Worm (Caenorhabditis elegans): ENCODE data around the gene clec-29.

Gene clec-29

ce11 chrV:16726915-16727314, 12.1 kb downstream of the clec-29 start, which contains the start of gene T25E12.14:
Gene T25E12.14 (plus strand): TSS chrV:16727215.
- TF ChIP-seq C08G9.2 (tag; optimal IDR thresholded peaks at IDR 0.05) (no peak), ceh-19 (GFP tag; optimal IDR thresholded peaks at IDR 0.05) (no peak), elt-2 (tag; optimal IDR thresholded peaks at IDR 0.05) (no peak)

- TF ChIP-seq K02D7.2 (tag; optimal IDR thresholded peaks at IDR 0.05) (no peak), ceh-14 (tag; optimal IDR thresholded peaks at IDR 0.05) (no peak), ceh-31 (tag; optimal IDR thresholded peaks at IDR 0.05) (no peak), lin-11 (tag; optimal IDR thresholded peaks at IDR 0.05) (no peak), tbx-7 (tag; optimal IDR thresholded peaks at IDR 0.05) (no peak), unc-86 (tag; optimal IDR thresholded peaks at IDR 0.05) (no peak), unc-42 (tag; optimal IDR thresholded peaks at IDR 0.05) (no peak), pha-4 (tag; optimal IDR thresholded peaks at IDR 0.05) (no peak), nhr-232 (tag; optimal IDR thresholded peaks at IDR 0.05) (no peak), fax-1 (tag; optimal IDR thresholded peaks at IDR 0.05) (no peak)
Observed at ce11 chrV:16725955-16726354, 13.0 kb downstream of the clec-29 start.

DNA sequence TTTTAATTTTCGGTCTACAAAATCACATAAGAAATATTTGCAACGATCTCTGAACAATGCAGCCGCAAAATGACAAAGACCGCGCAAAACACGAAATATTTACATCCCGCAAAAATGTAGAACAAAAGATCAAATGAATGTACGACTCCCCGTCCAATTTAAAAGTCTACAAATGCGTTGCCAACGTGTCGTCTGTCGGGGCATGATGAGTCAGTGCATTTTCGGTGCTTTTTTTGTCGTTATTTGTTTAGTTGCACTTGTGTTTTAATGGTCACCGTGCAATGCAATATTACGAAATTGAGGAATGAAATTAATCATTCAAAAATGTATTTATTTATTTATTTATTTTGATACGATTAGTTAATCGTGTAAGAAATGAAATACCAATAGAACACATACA, 14.4 kb downstream of the clec-29 start:
- TF ChIP-seq ceh-2 (tag; optimal IDR thresholded peaks at IDR 0.05), result no peak
- no peak for TF ChIP-seq dmd-4 (tag; optimal IDR thresholded peaks at IDR 0.05; ENCODE audit: borderline replicate concordance)
- TF ChIP-seq unc-86 (tag; optimal IDR thresholded peaks at IDR 0.05), result no peak
- no peak for TF ChIP-seq ceh-30 (tag; optimal IDR thresholded peaks at IDR 0.05)
- TF ChIP-seq zip-5 (tag; optimal IDR thresholded peaks at IDR 0.05), result no peak
- no peak for TF ChIP-seq hlh-13 (GFP tag; optimal IDR thresholded peaks at IDR 0.05)

DNA sequence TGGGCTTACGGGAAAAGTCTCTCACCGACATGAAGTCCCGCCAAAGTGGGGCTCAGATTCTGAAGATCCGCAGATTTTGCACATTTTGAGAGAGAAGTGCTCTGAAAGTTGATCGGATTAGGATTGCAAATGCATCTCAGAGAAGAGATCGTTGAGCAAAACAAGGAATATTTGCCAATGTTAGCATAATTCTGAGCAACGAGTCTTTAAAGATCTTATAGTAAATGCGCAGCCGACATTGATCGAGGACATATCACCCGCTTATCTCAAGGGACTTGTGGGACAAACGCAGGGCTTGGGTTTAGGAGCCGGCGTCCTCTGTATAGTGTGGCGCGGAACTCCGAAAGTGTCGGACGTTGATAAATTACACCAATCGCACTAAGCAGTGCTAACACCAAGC, 15.3 kb downstream of the clec-29 start, which contains the start of gene nhr-112:
Gene nhr-112, minus strand, starts transcription at position 101 of the 400 bp plus-strand sequence.
- TF ChIP-seq sox-2 (GFP tag; IDR thresholded peaks at IDR 0.05) (no peak), ceh-31 (tag; optimal IDR thresholded peaks at IDR 0.05) (no peak), npax-4 (tag; optimal IDR thresholded peaks at IDR 0.05) (no peak), ceh-45 (GFP tag; IDR thresholded peaks at IDR 0.05) (no peak), ceh-22 (tag; optimal IDR thresholded peaks at IDR 0.05) (no peak), syd-9 (tag; optimal IDR thresholded peaks at IDR 0.05) (no peak), nhr-11 (tag; optimal IDR thresholded peaks at IDR 0.05) (no peak), ets-4 (tag; optimal IDR thresholded peaks at IDR 0.05) (no peak), C38D4.7 (GFP tag; optimal IDR thresholded peaks at IDR 0.05) (no peak), sdc-2 (tag; optimal IDR thresholded peaks at IDR 0.05) (no peak), ceh-48 (tag; optimal IDR thresholded peaks at IDR 0.05) (no peak), hlh-13 (GFP tag; optimal IDR thresholded peaks at IDR 0.05) (no peak), hlh-6 (tag; optimal IDR thresholded peaks at IDR 0.05) (no peak), hlh-8 (tag; optimal IDR thresholded peaks at IDR 0.05) (no peak), pha-4 (tag; optimal IDR thresholded peaks at IDR 0.05) (no peak)

- no peak for TF ChIP-seq nhr-232 (tag; optimal IDR thresholded peaks at IDR 0.05)
- TF ChIP-seq fkh-6 (tag; optimal IDR thresholded peaks at IDR 0.05), result no peak
- no peak for TF ChIP-seq lin-11 (tag; optimal IDR thresholded peaks at IDR 0.05)
- no peak for TF ChIP-seq dmd-4 (tag; optimal IDR thresholded peaks at IDR 0.05; ENCODE audit: borderline replicate concordance)
- no peak for TF ChIP-seq ceh-24 (tag; optimal IDR thresholded peaks at IDR 0.05)
- no peak for TF ChIP-seq mec-3 (tag; optimal IDR thresholded peaks at IDR 0.05; ENCODE audit: borderline replicate concordance)
- no peak for TF ChIP-seq npax-4 (tag; optimal IDR thresholded peaks at IDR 0.05)
- no peak for TF ChIP-seq nhr-11 (tag; optimal IDR thresholded peaks at IDR 0.05)
Observed at ce11 chrV:16716574-16716973, 22.4 kb downstream of the clec-29 start, which contains the start of gene srh-137. Gene srh-137 (minus strand): TSS chrV:16716674.

DNA sequence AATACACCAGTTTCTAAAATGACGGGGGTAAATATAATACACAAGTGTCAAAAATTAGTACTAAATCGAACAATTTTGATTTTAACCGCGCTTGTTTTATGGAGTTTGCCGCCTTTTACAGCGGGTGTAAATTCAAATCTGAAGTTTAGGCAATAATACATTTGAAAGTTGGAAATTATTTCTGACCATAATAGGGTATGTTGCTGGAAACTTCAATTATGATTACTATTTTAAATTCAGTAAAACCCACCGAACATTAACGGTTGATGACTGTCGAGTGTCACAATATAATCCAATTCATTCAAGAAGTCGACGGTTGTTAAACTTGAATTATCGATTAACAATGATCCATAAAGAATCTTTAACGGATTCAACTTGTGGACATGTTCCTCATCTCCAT, 25.2 kb downstream of the clec-29 start:
- TF ChIP-seq pha-2 (tag; optimal IDR thresholded peaks at IDR 0.05), result no peak
- no peak for TF ChIP-seq ceh-9 (tag; optimal IDR thresholded peaks at IDR 0.05)
- TF ChIP-seq hlh-15 (tag; optimal IDR thresholded peaks at IDR 0.05), result no peak
- no peak for TF ChIP-seq fax-1 (tag; optimal IDR thresholded peaks at IDR 0.05)
- TF ChIP-seq hlh-30 (tag; optimal IDR thresholded peaks at IDR 0.05; ENCODE audit: insufficient read depth), result no peak
- no peak for TF ChIP-seq C38D4.7 (GFP tag; optimal IDR thresholded peaks at IDR 0.05)
- no peak for TF ChIP-seq K02D7.2 (tag; optimal IDR thresholded peaks at IDR 0.05)
- no peak for TF ChIP-seq fkh-6 (tag; optimal IDR thresholded peaks at IDR 0.05)
- TF ChIP-seq sdc-2 (tag; optimal IDR thresholded peaks at IDR 0.05), result no peak
- TF ChIP-seq ceh-30 (tag; optimal IDR thresholded peaks at IDR 0.05), result no peak
- no peak for TF ChIP-seq ceh-19 (GFP tag; optimal IDR thresholded peaks at IDR 0.05)
- TF ChIP-seq ztf-16 (tag; optimal IDR thresholded peaks at IDR 0.05), result no peak
- TF ChIP-seq hlh-6 (tag; optimal IDR thresholded peaks at IDR 0.05), result no peak
- TF ChIP-seq unc-42 (tag; optimal IDR thresholded peaks at IDR 0.05), result no peak

Data from whole organism, late embryonic.